Fruit fly (Drosophila melanogaster) Kc167 (cell line): ENCODE data around the gene Ptp4E.

Source experiments
- Myc ChIP-seq: fragments of >200 bp; optimal IDR thresholded peaks from 2 replicates; lab custom pipeline; 2017; ENCODE audit warnings: missing external identifiers
- Sin3A ChIP-seq: fragments of >200 bp; optimal IDR thresholded peaks from 2 replicates; lab custom pipeline; 2018; ENCODE audit warnings: missing external identifiers
- h ChIP-seq: fragments of >200 bp; optimal IDR thresholded peaks from 3 replicates; lab custom pipeline; 2018; ENCODE audit warnings: missing external identifiers
- insv ChIP-seq: fragments of >200 bp; optimal IDR thresholded peaks from 3 replicates; lab custom pipeline; 2018; ENCODE audit warnings: missing external identifiers
- psq ChIP-seq: fragments of >200 bp; optimal IDR thresholded peaks from 2 replicates; lab custom pipeline; 2017; ENCODE audit warnings: missing external identifiers
- ttk ChIP-seq: sonication (Bioruptor generic); optimal IDR thresholded peaks from 2 replicates; lab custom pipeline; 2017; ENCODE audit warnings: missing external identifiers

The Ptp4E gene

DNA sequence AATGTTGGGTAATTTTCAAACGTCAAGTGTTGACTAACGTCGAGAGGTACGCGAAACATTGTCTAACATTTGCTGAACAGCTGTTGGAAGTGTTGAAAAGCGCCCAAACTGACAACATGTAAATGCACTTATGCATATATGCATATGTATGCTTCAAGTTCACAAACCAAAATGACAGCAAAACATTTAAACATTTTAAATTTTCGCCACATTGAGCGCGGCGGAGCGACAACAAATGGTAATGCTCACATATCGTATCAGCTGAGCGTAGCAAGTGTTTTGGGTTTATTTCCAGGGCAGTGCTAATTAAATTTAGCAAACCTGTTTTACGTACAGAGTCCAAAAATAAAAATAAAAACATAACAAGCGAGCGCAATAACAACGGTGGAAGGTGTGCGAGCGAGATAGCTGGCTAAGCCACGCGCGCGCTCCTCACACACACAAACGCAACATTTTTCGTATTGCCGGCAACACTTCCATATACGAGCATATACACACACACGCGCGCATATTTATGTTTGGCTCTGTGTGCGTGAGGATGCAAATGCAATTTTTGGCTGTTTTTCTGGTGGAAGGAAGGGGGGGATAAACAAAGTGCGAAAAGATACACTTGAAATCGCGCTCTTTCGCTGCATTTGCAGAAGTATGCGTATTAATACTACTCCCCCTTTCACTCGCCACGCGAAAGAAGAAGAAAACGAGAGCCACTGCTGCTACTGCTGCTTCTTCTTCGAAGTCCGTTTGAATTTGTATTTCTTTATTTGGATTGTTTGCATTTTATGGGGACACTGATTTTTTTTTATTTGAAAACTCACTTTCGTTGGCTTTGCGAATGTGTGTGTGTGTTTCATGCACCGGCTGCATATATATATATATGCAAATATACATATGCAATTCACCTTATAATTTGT, 8.6 kb upstream of the Ptp4E start:
- TF ChIP-seq ttk (lab: Kevin White, UChicago), result no peak
- no peak for TF ChIP-seq Sin3A
- no peak for TF ChIP-seq h
- TF ChIP-seq Myc, result no peak
- TF ChIP-seq psq (lab: Kevin White, UChicago), result no peak
- TF ChIP-seq insv (lab: Kevin White, UChicago), result no peak

DNA sequence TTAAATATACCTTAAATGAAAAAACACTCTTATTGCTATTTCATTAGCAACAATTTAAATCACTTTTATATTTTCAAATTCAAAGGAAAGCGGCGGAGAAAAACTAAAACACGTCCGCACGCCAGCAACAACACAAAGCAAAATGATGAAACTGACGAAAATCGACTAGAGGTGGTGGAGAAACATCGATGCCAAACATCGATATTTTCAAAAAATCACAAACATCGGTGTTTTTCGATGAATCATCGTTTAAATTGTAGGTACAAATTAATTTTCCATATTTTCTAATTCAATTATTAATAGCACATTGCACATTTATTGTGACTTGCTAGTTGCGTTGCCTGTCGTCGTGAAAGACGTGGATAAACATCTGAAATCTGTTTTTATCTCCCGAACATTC, 7.9 kb upstream of the Ptp4E start:
- TF ChIP-seq ttk (lab: Kevin White, UChicago) (no peak), insv (lab: Kevin White, UChicago) (no peak)

DNA sequence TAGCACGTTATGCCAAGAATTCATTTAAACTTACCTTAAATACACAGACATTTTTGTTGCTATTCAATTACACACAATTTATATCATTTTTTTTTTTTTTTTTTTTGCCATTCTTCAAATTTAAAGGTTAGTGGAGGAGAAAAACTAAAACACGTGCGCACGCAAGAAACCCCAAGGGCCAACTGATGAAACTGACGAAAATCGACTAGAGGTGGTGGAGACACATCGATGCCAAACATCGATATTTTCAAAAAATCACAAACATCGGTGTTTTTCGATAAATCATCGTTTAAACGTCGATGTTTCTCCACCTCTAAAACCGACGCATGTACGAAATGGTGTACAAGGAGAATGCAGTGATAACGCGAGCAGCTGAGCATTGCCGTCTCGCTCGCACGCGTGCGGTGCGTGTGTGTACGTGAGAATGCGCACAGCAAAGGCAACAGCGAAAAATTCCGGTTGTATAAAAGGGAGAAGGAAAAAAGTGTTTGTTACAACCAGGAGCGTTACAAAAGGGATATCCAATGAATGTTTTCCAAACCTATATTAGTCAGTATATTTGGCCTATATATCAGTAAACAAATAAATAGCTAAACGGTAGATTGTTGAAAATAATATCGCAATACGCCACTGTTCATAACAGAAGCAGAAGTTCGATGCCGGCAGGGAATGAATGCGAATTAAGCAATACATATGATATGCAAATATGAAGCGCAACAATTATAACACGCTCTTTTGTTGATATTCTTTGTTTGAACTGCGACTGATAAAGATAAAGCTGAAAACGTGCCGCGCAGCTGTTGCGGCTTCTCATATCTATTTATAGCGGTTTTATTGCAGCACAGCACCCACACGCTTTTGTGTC, 2.7 kb upstream of the Ptp4E start:
- TF ChIP-seq Sin3A (no peak), psq (lab: Kevin White, UChicago) (no peak), Myc (no peak), ttk (lab: Kevin White, UChicago) (no peak), insv (lab: Kevin White, UChicago) (no peak), h (no peak)

DNA sequence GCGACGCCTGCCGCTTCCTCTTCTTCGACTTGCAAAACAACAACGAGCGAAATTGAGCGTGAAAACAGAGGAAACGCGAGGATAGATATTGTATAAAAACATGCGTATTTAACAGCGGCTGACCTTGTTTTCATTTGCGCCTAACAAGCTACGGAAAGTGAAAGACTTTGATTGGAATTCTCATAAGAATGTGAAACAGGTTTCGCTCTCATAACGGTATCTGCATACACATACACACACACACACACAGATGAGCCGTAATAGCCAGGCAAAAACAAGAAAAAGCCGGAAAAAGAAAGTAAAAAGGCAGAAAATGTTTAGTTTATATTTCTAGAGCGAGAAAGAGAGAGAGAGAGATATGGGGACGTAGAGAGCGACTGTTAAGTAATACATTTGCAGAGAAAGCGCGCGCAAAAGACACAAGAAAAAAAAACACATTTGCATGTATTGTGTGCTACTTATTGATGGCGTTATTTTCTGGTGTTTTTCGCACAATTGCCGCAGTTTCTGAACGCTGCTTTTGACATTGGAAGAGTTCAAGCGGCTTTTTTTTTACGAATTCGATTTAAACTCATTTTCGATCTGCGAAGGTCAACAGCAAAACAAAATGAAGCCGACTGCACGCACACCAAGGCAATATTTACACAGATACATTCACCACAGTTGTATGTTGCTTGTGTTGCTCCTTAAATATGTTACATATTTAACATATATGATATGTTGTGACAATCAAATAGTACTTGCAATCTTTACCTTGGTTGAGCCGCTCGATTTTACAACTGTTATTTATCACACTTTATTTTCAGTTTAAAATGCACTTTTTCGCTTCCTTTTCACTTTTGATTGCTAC, 1.5 kb upstream of the Ptp4E start:
- TF ChIP-seq psq (lab: Kevin White, UChicago) (peak; percentile 7), h (no peak)

DNA sequence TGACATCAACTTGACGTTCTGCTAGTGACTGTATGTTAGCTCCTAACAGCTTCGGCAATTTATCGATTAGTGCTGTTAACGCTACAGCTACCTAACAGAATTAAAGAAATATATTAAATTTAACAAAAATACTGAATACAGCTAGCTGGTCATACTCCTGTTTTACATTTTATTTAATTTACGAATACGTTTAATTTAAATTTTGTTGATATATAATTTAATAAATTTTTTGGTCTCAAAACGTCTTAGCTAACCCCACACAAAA, 924 bp upstream of the Ptp4E start, which contains the start of gene CG44774:
CG44774 (minus strand) TSS at position 34 of the 265 bp plus-strand sequence.
- TF ChIP-seq Sin3A, result no peak
- no peak for TF ChIP-seq Myc
- TF ChIP-seq psq (lab: Kevin White, UChicago), result no peak
- no peak for TF ChIP-seq h
- TF ChIP-seq insv (lab: Kevin White, UChicago), result no peak
- no peak for TF ChIP-seq ttk (lab: Kevin White, UChicago)

DNA sequence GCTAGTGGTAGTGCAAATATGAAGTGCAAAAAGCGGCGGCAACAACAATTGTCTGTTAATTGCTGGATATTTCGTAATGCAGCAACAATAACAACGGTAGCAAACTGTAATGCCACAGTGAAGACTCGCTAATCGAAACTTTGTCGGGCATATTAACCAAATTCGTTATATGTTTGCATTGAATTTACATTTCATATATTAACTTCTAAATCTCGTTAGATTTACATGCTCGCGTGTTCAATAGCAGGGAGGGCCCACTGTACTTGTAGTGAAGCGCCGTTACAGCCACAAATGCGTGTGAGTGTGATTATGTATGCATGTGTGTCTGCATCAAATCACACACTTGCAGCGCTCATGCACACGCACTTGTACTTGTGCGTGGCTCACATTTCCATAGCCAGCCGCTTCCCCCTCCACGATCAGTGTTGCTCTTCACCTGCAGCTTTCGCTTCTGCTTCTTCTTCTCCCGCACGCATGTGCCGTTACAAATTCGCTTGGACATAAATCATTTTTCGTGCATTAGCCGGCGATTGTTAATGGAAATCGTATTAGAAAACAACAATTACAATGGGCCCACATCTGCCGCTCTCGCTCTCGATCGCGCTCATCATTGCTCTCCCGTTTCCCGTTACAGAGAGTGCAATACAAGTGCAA, 987 bp downstream of the Ptp4E start:
- TF ChIP-seq Myc (no peak), h (no peak), psq (lab: Kevin White, UChicago) (no peak), Sin3A (no peak), ttk (lab: Kevin White, UChicago) (no peak), insv (lab: Kevin White, UChicago) (no peak)

DNA sequence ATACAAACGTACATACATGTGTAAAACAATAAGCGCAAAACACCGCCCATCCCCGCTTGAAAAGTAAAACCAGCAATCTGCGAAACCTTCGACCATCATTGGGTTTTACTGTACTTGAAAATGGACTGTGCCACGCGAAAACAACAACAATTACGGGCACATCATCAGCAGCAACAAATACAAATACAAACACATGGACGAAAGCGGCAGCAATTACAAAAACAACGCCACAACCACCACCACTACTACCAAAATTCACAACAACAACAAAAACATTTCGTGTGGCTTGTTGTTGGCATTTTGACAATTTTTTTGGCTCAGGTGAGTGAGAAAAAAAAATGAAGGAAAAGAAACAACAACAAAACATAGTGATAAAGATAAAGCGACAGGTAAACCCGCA, 1.6 kb downstream of the Ptp4E start:
- TF ChIP-seq Myc, result no peak
- TF ChIP-seq ttk (lab: Kevin White, UChicago), result no peak
- no peak for TF ChIP-seq insv (lab: Kevin White, UChicago)
- no peak for TF ChIP-seq Sin3A
- no peak for TF ChIP-seq h
- no peak for TF ChIP-seq psq (lab: Kevin White, UChicago)

DNA sequence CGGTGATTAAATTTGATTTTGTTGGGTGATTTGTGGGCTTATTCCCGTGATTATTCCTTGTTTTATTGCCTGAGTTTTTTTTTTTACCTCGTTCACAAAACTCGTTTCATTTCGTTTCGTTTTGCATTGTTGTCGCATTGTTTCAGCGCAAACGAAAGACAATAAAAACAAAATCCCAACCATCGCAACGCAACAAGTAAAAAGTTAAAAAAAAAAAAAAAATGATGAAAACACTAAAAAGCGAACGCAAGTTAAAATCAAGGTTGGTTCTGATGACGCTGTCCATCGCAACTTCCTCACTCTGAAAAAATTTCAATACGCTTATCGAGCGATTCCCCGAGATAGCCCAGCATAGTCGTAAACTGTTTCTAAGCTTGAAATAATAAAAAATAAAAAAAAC, 2.6 kb downstream of the Ptp4E start:
- TF ChIP-seq insv (lab: Kevin White, UChicago), result no peak
- TF ChIP-seq ttk (lab: Kevin White, UChicago), result no peak
- TF ChIP-seq Sin3A, result no peak
- TF ChIP-seq h, result no peak
- no peak for TF ChIP-seq psq (lab: Kevin White, UChicago)

DNA sequence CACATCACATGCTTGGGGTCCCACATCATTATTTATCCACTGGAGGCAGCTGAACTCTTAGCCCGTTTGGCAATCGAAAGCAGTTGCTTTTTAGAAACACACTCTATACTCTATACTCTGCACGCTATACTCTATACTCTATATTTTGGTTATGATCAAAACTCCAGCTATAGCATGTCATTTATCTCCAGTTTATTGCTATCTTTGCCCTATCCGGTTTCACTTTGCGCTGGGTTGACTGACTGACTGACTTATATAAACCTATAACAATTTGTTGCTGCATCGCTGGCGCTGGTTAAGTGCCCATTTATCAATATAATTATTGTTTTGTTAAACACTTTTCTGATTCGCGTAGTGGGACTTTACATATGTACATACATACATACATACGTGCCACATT, 4.6 kb downstream of the Ptp4E start:
- no peak for TF ChIP-seq psq (lab: Kevin White, UChicago)
- TF ChIP-seq Sin3A, result no peak
- no peak for TF ChIP-seq Myc
- TF ChIP-seq insv (lab: Kevin White, UChicago), result no peak
- TF ChIP-seq h, result no peak
- TF ChIP-seq ttk (lab: Kevin White, UChicago), result no peak

DNA sequence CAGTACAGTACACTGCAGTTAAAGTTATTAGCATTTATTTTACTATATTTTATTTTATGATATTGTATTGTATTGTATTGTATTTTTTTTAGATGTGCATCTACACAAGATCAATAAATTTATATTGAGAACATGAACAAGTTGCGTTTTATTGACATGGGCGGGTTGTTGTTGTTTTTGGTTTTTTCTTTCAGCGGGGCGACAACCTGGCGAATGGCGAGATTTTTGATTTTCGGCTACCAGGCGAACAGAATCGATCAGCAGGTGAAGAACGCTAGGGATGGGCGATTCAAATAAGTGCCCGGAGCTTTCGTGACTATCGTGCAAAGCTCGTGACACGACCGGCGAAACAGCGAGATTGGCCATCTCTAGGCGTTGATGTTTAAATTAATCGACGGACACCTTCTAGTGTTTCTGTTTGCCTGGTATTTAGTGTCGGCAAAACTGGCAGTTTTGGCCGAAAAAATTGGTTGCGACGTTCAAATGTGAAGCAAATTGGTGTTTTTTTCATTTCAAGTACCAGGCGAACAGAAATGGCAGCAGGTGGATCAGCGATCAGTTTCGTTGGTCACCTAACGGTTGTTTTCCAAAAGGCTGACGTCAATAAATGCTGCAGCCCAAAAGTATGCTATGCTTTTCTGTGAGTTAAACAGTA, 17.0 kb downstream of the Ptp4E start:
- TF ChIP-seq insv (lab: Kevin White, UChicago), result no peak
- no peak for TF ChIP-seq ttk (lab: Kevin White, UChicago)
- no peak for TF ChIP-seq Sin3A

DNA sequence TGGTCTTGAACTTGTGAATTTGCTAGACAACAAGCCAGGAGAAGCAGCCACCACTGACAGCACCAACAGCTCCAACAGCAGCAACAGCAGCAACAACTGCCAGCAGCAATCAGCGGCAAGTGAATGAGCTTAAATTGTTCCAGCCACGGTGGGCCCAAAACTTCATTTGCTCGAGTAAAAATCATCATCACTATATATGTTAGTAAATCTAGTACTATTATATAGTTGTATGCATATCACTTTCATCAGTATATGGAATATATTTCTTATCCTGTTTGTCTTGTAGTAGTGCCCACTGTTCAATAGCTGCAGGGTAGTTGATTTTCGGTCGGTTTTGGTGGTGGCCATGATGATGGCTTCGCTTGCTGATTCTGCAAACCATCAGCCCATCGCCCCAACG, 19.9 kb downstream of the Ptp4E start:
- TF ChIP-seq h (no peak), ttk (lab: Kevin White, UChicago) (no peak), insv (lab: Kevin White, UChicago) (no peak), Myc (no peak), Sin3A (no peak), psq (lab: Kevin White, UChicago) (no peak)
